Worm (Caenorhabditis elegans) whole organism, L4 larva: Measurements from ENCODE around the gene hlh-3.

ENCODE experiments used
- F26F4.8 ChIP-seq: fragments of 200-800 bp; sonication (Bioruptor generic); conservative IDR thresholded peaks from 2 replicates; pipeline ENCODE4 v1.3.6; 2022; ENCODE audit warnings: missing genetic modification characterization, missing compliant biosample characterization
- F44E2.7 ChIP-seq: fragments of 200-800 bp; sonication (Bioruptor generic); IDR thresholded peaks from 2 replicates; pipeline ENCODE4 v2.1.2; 2022; ENCODE audit warnings: missing genetic modification characterization, missing compliant biosample characterization
- Y5F2A.4 ChIP-seq: fragments of 200-800 bp; sonication (Bioruptor generic); optimal IDR thresholded peaks from 2 replicates; lab custom pipeline; 2018; ENCODE audit warnings: mild to moderate bottlenecking, missing genetic modification characterization, missing compliant biosample characterization
- aha-1 ChIP-seq: fragments of 150-350 bp; peaks from one replicate; lab custom pipeline; 2014; ENCODE audit warnings: missing biosample characterization, missing genetic modification characterization
- ama-1 ChIP-seq: fragments of 150-350 bp; optimal IDR thresholded peaks from 2 replicates; lab custom pipeline; 2014; ENCODE audit warnings: inconsistent platforms, mixed read lengths
- arid-1 ChIP-seq: fragments of 200-800 bp; sonication (Bioruptor generic); conservative IDR thresholded peaks from 2 replicates; pipeline ENCODE4 v1.3.6; 2022; ENCODE audit warnings: missing genetic modification reagents, missing genetic modification characterization, missing compliant biosample characterization
- ceh-32 ChIP-seq: sonication (generic microtip); optimal IDR thresholded peaks from 2 replicates; lab custom pipeline; 2016; ENCODE audit warnings: mild to moderate bottlenecking, missing genetic modification characterization, missing compliant biosample characterization; ENCODE audit not compliant: poor library complexity
- ceh-44 ChIP-seq: fragments of 200-800 bp; sonication (Bioruptor generic); IDR thresholded peaks from 2 replicates; pipeline ENCODE4 v1.3.6; 2022; ENCODE audit warnings: missing genetic modification reagents, missing genetic modification characterization, missing compliant biosample characterization
- ceh-82 ChIP-seq: sonication (generic microtip); optimal IDR thresholded peaks from 2 replicates; lab custom pipeline; 2017; ENCODE audit warnings: missing biosample characterization, missing genetic modification characterization
- ces-1 ChIP-seq: fragments of 150-350 bp; sonication (generic microtip); optimal IDR thresholded peaks from 4 replicates; lab custom pipeline; 2014; ENCODE audit warnings: missing biosample characterization, missing genetic modification reagents, missing genetic modification characterization
- ctbp-1 ChIP-seq: fragments of 200-800 bp; sonication (Bioruptor generic); IDR thresholded peaks from 2 replicates; pipeline ENCODE4 v1.3.6; 2022; ENCODE audit warnings: missing genetic modification reagents, missing genetic modification characterization, missing compliant biosample characterization
- dmd-6 ChIP-seq: fragments of 200-800 bp; sonication (Bioruptor generic); IDR thresholded peaks from 2 replicates; pipeline ENCODE4 v1.3.6; 2022; ENCODE audit warnings: missing genetic modification reagents, missing genetic modification characterization, missing compliant biosample characterization
- dmd-9 ChIP-seq: fragments of 200-800 bp; sonication (Bioruptor generic); IDR thresholded peaks from 2 replicates; pipeline ENCODE4 v1.3.6; 2022; ENCODE audit warnings: missing genetic modification reagents, missing genetic modification characterization, missing compliant biosample characterization
- dpl-1 ChIP-seq: fragments of 150-350 bp; optimal IDR thresholded peaks from 2 replicates; lab custom pipeline; 2014; ENCODE audit warnings: missing biosample characterization, missing genetic modification reagents, missing genetic modification characterization
- fkh-10 ChIP-seq: fragments of 150-350 bp; optimal IDR thresholded peaks from 2 replicates; lab custom pipeline; 2014; ENCODE audit warnings: missing biosample characterization, missing genetic modification reagents, missing genetic modification characterization
- gei-8 ChIP-seq: fragments of 200-800 bp; sonication (Bioruptor generic); optimal IDR thresholded peaks from 2 replicates; lab custom pipeline; 2018; ENCODE audit warnings: mild to moderate bottlenecking, missing genetic modification characterization, missing compliant biosample characterization
- hif-1 ChIP-seq, 2 experiments: sonication (generic microtip); optimal IDR thresholded peaks; 2 replicates each; lab custom pipeline; 2016 to 2017; ENCODE audit warnings: missing compliant biosample characterization in 2 of 2, missing genetic modification characterization in 2 of 2, missing genetic modification reagents in 2 of 2, missing genotype in 2 of 2, mild to moderate bottlenecking in 1 of 2
- hmg-1.1 ChIP-seq: fragments of 200-800 bp; sonication (Bioruptor generic); IDR thresholded peaks from 2 replicates; pipeline ENCODE4 v1.3.6; 2022; ENCODE audit warnings: missing genetic modification reagents, missing genetic modification characterization, missing compliant biosample characterization
- lim-7 ChIP-seq: fragments of 200-800 bp; sonication (Bioruptor generic); IDR thresholded peaks from 2 replicates; pipeline ENCODE4 v1.3.6; 2022; ENCODE audit warnings: missing genetic modification characterization, missing compliant biosample characterization
- lin-1 ChIP-seq: fragments of 200-800 bp; sonication (Bioruptor generic); IDR thresholded peaks from 2 replicates; pipeline ENCODE4 v1.3.6; 2022; ENCODE audit warnings: missing genetic modification reagents, missing genetic modification characterization, missing compliant biosample characterization
- lin-13 ChIP-seq: fragments of 150-350 bp; optimal IDR thresholded peaks from 2 replicates; lab custom pipeline; 2014; ENCODE audit warnings: missing biosample characterization, missing genetic modification reagents, missing genetic modification characterization
- lin-15B ChIP-seq: fragments of 150-350 bp; sonication (generic microtip); optimal IDR thresholded peaks from 3 replicates; lab custom pipeline; 2014; ENCODE audit warnings: missing biosample characterization, missing genetic modification characterization
- lin-29 ChIP-seq: fragments of 200-800 bp; sonication (Bioruptor generic); IDR thresholded peaks from 2 replicates; pipeline ENCODE4 v1.3.6; 2022; ENCODE audit warnings: missing genetic modification reagents, missing genetic modification characterization, missing compliant biosample characterization
- madf-5 ChIP-seq, 2 experiments: fragments of 200-800 bp; sonication (Bioruptor generic); IDR thresholded peaks; 2 replicates each; pipeline ENCODE4 v1.3.6; 2022; ENCODE audit warnings: missing compliant biosample characterization in 2 of 2, missing genetic modification characterization in 2 of 2
- mdl-1 ChIP-seq, 2 experiments: fragments of 150-350 bp in 1 of 2; sonication (generic microtip) in 1 of 2; optimal IDR thresholded peaks; 2 replicates each; lab custom pipeline; 2014 to 2017; ENCODE audit warnings: missing biosample characterization in 2 of 2, missing genetic modification characterization in 2 of 2
- mep-1 ChIP-seq: fragments of 150-350 bp; sonication (generic microtip); optimal IDR thresholded peaks from 3 replicates; lab custom pipeline; 2014; ENCODE audit warnings: missing biosample characterization, missing genetic modification characterization
- mes-2 ChIP-seq: sonication (generic microtip); optimal IDR thresholded peaks from 2 replicates; lab custom pipeline; 2016; ENCODE audit warnings: missing genotype, mild to moderate bottlenecking, missing genetic modification characterization, missing compliant biosample characterization; ENCODE audit not compliant: poor library complexity, severe bottlenecking
- mxl-3 ChIP-seq: fragments of 200-800 bp; sonication (Bioruptor generic); optimal IDR thresholded peaks from 2 replicates; lab custom pipeline; 2018; ENCODE audit warnings: mild to moderate bottlenecking, missing genetic modification characterization, missing compliant biosample characterization
- nhr-102 ChIP-seq: sonication (generic microtip); optimal IDR thresholded peaks from 2 replicates; lab custom pipeline; 2016; ENCODE audit warnings: mild to moderate bottlenecking, missing genetic modification characterization, moderate library complexity, missing compliant biosample characterization
- nhr-25 ChIP-seq: sonication (generic microtip); optimal IDR thresholded peaks from 2 replicates; lab custom pipeline; 2017; ENCODE audit warnings: missing genetic modification characterization, mild to moderate bottlenecking, missing compliant biosample characterization, antibody characterized with exemption, moderate library complexity, borderline replicate concordance; ENCODE audit not compliant: insufficient read depth
- nhr-41 ChIP-seq: fragments of 200-800 bp; sonication (Bioruptor generic); IDR thresholded peaks from 2 replicates; pipeline ENCODE4 v1.3.6; 2022; ENCODE audit warnings: missing genetic modification reagents, missing genetic modification characterization, missing compliant biosample characterization
- nhr-42 ChIP-seq: fragments of 200-800 bp; sonication (Bioruptor generic); IDR thresholded peaks from 2 replicates; pipeline ENCODE4 v1.3.6; 2022; ENCODE audit warnings: missing genetic modification characterization, missing compliant biosample characterization
- nhr-6 ChIP-seq: fragments of 150-350 bp; optimal IDR thresholded peaks from 2 replicates; lab custom pipeline; 2014; ENCODE audit warnings: missing biosample characterization, missing genetic modification characterization
- nhr-77 ChIP-seq: fragments of 150-350 bp; optimal IDR thresholded peaks from 2 replicates; lab custom pipeline; 2014; ENCODE audit warnings: missing biosample characterization, missing genetic modification characterization
- php-3 ChIP-seq: fragments of 200-800 bp; sonication (Bioruptor generic); IDR thresholded peaks from 2 replicates; pipeline ENCODE4 v1.3.6; 2022; ENCODE audit warnings: missing genetic modification reagents, missing genetic modification characterization, missing compliant biosample characterization
- rbr-2 ChIP-seq: sonication (generic microtip); optimal IDR thresholded peaks from 2 replicates; lab custom pipeline; 2016; ENCODE audit warnings: missing genotype, missing genetic modification characterization, missing compliant biosample characterization
- sdz-12 ChIP-seq: fragments of 200-800 bp; sonication (Bioruptor generic); optimal IDR thresholded peaks from 2 replicates; lab custom pipeline; 2018; ENCODE audit warnings: mild to moderate bottlenecking, missing genetic modification characterization, missing compliant biosample characterization
- skn-1 ChIP-seq: fragments of 150-350 bp; optimal IDR thresholded peaks from 2 replicates; lab custom pipeline; 2014; ENCODE audit warnings: missing biosample characterization, missing genetic modification characterization
- spr-1 ChIP-seq: sonication (generic microtip); optimal IDR thresholded peaks from 2 replicates; lab custom pipeline; 2016; ENCODE audit warnings: mild to moderate bottlenecking, missing genetic modification characterization, missing compliant biosample characterization
- spr-3 ChIP-seq: fragments of 200-800 bp; sonication (Bioruptor generic); optimal IDR thresholded peaks from 2 replicates; lab custom pipeline; 2018; ENCODE audit warnings: mild to moderate bottlenecking, missing genetic modification characterization, missing compliant biosample characterization
- tag-97 ChIP-seq: fragments of 200-800 bp; sonication (Bioruptor generic); IDR thresholded peaks from 2 replicates; pipeline ENCODE4 v1.3.6; 2022; ENCODE audit warnings: missing genetic modification characterization, missing compliant biosample characterization
- unc-39 ChIP-seq: sonication (generic microtip); optimal IDR thresholded peaks from 2 replicates; lab custom pipeline; 2017; ENCODE audit warnings: missing biosample characterization, missing genetic modification characterization
- unc-62 ChIP-seq, 3 experiments: fragments of 150-350 bp in 1 of 3; sonication (generic microtip); optimal IDR thresholded peaks in 2 of 3; peaks in 1 of 3; 1 replicate in 1 of 3; 2 replicates in 2 of 3; lab custom pipeline; 2014 to 2017; ENCODE audit warnings: missing biosample characterization in 3 of 3, missing genetic modification characterization in 3 of 3, missing genetic modification reagents in 3 of 3, missing genotype in 1 of 3
- vab-7 ChIP-seq: fragments of 200-800 bp; sonication (Bioruptor generic); IDR thresholded peaks from 2 replicates; pipeline ENCODE4 v1.3.6; 2022; ENCODE audit warnings: missing genetic modification reagents, missing genetic modification characterization, missing compliant biosample characterization
- zfp-3 ChIP-seq: fragments of 200-800 bp; sonication (Bioruptor generic); conservative IDR thresholded peaks from 2 replicates; pipeline ENCODE4 v1.3.6; 2022; ENCODE audit warnings: missing genetic modification reagents, missing genetic modification characterization, missing compliant biosample characterization
- zip-2 ChIP-seq: fragments of 150-350 bp; optimal IDR thresholded peaks from 2 replicates; lab custom pipeline; 2014; ENCODE audit warnings: missing biosample characterization, missing genetic modification characterization

hlh-3 gene

ce11 chrII:9126965-9127364, 40.6 kb downstream of the hlh-3 start (continued):
- TF ChIP-seq unc-62 (GFP tag; optimal IDR thresholded peaks at IDR 0.05 in 1 of 2; lab: Kevin White, UChicago), result no peak
- no peak for TF ChIP-seq unc-62 (tag; optimal IDR thresholded peaks at IDR 0.05; lab: Kevin White, UChicago)
- TF ChIP-seq rbr-2 (tag; lab: Kevin White, UChicago), result no peak
- no peak for TF ChIP-seq Y5F2A.4 (GFP tag; lab: Kevin White, UChicago)
- TF ChIP-seq zip-2 (tag; lab: Kevin White, UChicago), result no peak
- TF ChIP-seq lin-29, result no peak
- no peak for TF ChIP-seq dpl-1 (GFP tag; lab: Kevin White, UChicago)
- TF ChIP-seq vab-7 (GFP tag; lab: Robert Waterston, UW), result no peak
- TF ChIP-seq ceh-44 (GFP tag; lab: Robert Waterston, UW), result no peak
- TF ChIP-seq tag-97 (GFP tag; lab: Robert Waterston, UW), result no peak
- TF ChIP-seq spr-3 (GFP tag; lab: Kevin White, UChicago), result no peak
- no peak for TF ChIP-seq php-3
- TF ChIP-seq arid-1 (GFP tag; lab: Robert Waterston, UW), result 0 out of 2 replicates have a peak, but pooled peaks have one; percentile 35
- TF ChIP-seq ama-1 (lab: Kevin White, UChicago), result peak; percentile 27
- TF ChIP-seq nhr-6, result peak; percentile 87

ce11 chrII:9127379-9127778, 41.0 kb downstream of the hlh-3 start:
- TF ChIP-seq nhr-25 (tag; lab: Kevin White, UChicago) (no peak), unc-39 (tag; lab: Kevin White, UChicago) (no peak), F44E2.7 (GFP tag; lab: Robert Waterston, UW) (no peak), hmg-1.1 (GFP tag; lab: Robert Waterston, UW) (0 out of 2 replicates have a peak, but pooled peaks have one; percentile 0), fkh-10 (GFP tag; lab: Kevin White, UChicago) (no peak), unc-62 (GFP tag; optimal IDR thresholded peaks at IDR 0.05 in 1 of 2; lab: Kevin White, UChicago) (peak in 1 of 2 experiments; percentile 7), unc-62 (tag; optimal IDR thresholded peaks at IDR 0.05; lab: Kevin White, UChicago) (no peak), nhr-42 (GFP tag; lab: Robert Waterston, UW) (no peak), aha-1 (tag; lab: Kevin White, UChicago) (peak; percentile 93)

- TF ChIP-seq nhr-102 (tag; lab: Kevin White, UChicago), result peak; percentile 19
- peak; percentile 40 for TF ChIP-seq mep-1 (tag; lab: Kevin White, UChicago)
- no peak for TF ChIP-seq ceh-32 (tag; lab: Kevin White, UChicago)
- 0 out of 2 replicates have a peak, but pooled peaks have one; percentile 19 for TF ChIP-seq ctbp-1 (GFP tag; lab: Robert Waterston, UW)
- 0 out of 4 replicates have a peak, but pooled peaks of 1 of the 2 experiments have one; percentile 26 for TF ChIP-seq madf-5 (GFP tag; IDR thresholded peaks at IDR 0.05; lab: Robert Waterston, UW)
- TF ChIP-seq dmd-6 (GFP tag; lab: Robert Waterston, UW), result peak; percentile 82
- no peak for TF ChIP-seq F26F4.8 (GFP tag; lab: Robert Waterston, UW)
- TF ChIP-seq gei-8, result no peak
- no peak for TF ChIP-seq ceh-82 (tag; lab: Kevin White, UChicago)
- 0 out of 2 replicates have a peak, but pooled peaks have one; percentile 6 for TF ChIP-seq nhr-41
- TF ChIP-seq dpl-1 (GFP tag; lab: Kevin White, UChicago), result peak; percentile 42
- TF ChIP-seq mxl-3 (GFP tag; lab: Kevin White, UChicago), result peak; percentile 64
- TF ChIP-seq hif-1 (tag; optimal IDR thresholded peaks at IDR 0.05; lab: Kevin White, UChicago), result peak in 1 of 2 experiments; percentile 11
- TF ChIP-seq ces-1 (GFP tag; lab: Kevin White, UChicago), result no peak
- TF ChIP-seq lin-15B (tag; lab: Kevin White, UChicago), result no peak
- peak; percentile 68 for TF ChIP-seq nhr-77 (tag; lab: Kevin White, UChicago)
- no peak; the same call in 1 of the 2 replicates for TF ChIP-seq lin-1 (GFP tag; lab: Robert Waterston, UW)
- TF ChIP-seq mdl-1 (tag; optimal IDR thresholded peaks at IDR 0.05; lab: Kevin White, UChicago), result peak; percentile 21 to 36
- TF ChIP-seq spr-1 (tag; lab: Kevin White, UChicago), result peak; percentile 32
- no peak for TF ChIP-seq sdz-12 (GFP tag; lab: Kevin White, UChicago)
- peak; percentile 27 for TF ChIP-seq rbr-2 (tag; lab: Kevin White, UChicago)
- peak; percentile 70 for TF ChIP-seq ama-1 (lab: Kevin White, UChicago)
- peak; percentile 51 for TF ChIP-seq nhr-6
- TF ChIP-seq dmd-9 (GFP tag; lab: Robert Waterston, UW), result no peak
- TF ChIP-seq lin-13 (GFP tag; lab: Kevin White, UChicago), result no peak
- TF ChIP-seq lim-7, result no peak
- TF ChIP-seq skn-1, result no peak
- peak; percentile 67 for TF ChIP-seq zfp-3
- peak; percentile 19 for TF ChIP-seq mes-2 (tag; lab: Kevin White, UChicago)
These were observed 41.7 kb downstream of the hlh-3 start for ce11 chrII:9128132-9128531.
